Worm (Caenorhabditis elegans) whole organism, early embryonic: ENCODE measurements around the gene F58B4.5.

Source experiments
- B0310.2 ChIP-seq: sonication (generic microtip); optimal IDR thresholded peaks from 2 replicates; lab custom pipeline; 2016; ENCODE audit warnings: mild to moderate bottlenecking, missing genetic modification characterization, missing compliant biosample characterization
- F13C5.2 ChIP-seq: sonication (generic microtip); optimal IDR thresholded peaks from 2 replicates; lab custom pipeline; 2017; ENCODE audit warnings: mild to moderate bottlenecking, missing genetic modification characterization, inconsistent platforms, missing compliant biosample characterization
- aly-1 ChIP-seq: sonication (generic microtip); optimal IDR thresholded peaks from 2 replicates; lab custom pipeline; 2016; ENCODE audit warnings: missing genetic modification characterization, missing compliant biosample characterization
- ama-1 ChIP-seq: fragments of 150-350 bp; optimal IDR thresholded peaks from 2 replicates; lab custom pipeline; 2014
- ceh-13 ChIP-seq: fragments of 200-800 bp; sonication (Bioruptor generic); optimal IDR thresholded peaks from 2 replicates; lab custom pipeline; 2018; ENCODE audit warnings: mild to moderate bottlenecking, missing genetic modification characterization, missing compliant biosample characterization
- ceh-36 ChIP-seq: sonication (generic microtip); optimal IDR thresholded peaks from 2 replicates; lab custom pipeline; 2016; ENCODE audit warnings: missing genetic modification characterization, inconsistent platforms, missing compliant biosample characterization
- ets-7 ChIP-seq: sonication (generic microtip); optimal IDR thresholded peaks from 2 replicates; lab custom pipeline; 2016; ENCODE audit warnings: missing genotype, missing genetic modification characterization, missing compliant biosample characterization
- flt-1 ChIP-seq: fragments of 200-800 bp; sonication (Bioruptor generic); IDR thresholded peaks from 2 replicates; pipeline ENCODE4 v1.3.6; 2022; ENCODE audit warnings: missing genetic modification characterization, missing compliant biosample characterization
- hmbx-1 ChIP-seq: sonication (generic microtip); optimal IDR thresholded peaks from 2 replicates; lab custom pipeline; 2016; ENCODE audit warnings: mild to moderate bottlenecking, missing genetic modification characterization, missing compliant biosample characterization
- hmg-4 ChIP-seq: fragments of 200-800 bp; sonication (Bioruptor generic); optimal IDR thresholded peaks from 2 replicates; lab custom pipeline; 2018; ENCODE audit warnings: mild to moderate bottlenecking, missing genetic modification characterization, missing compliant biosample characterization
- hnd-1 ChIP-seq: sonication (generic microtip); optimal IDR thresholded peaks from 2 replicates; lab custom pipeline; 2016; ENCODE audit warnings: missing genetic modification characterization, missing compliant biosample characterization
- pes-1 ChIP-seq: fragments of 200-800 bp; sonication (Bioruptor generic); IDR thresholded peaks from 2 replicates; pipeline ENCODE4 v1.3.6; 2022; ENCODE audit warnings: missing genetic modification reagents, missing genetic modification characterization, missing compliant biosample characterization
- scrt-1 ChIP-seq: fragments of 200-800 bp; sonication (Bioruptor generic); IDR thresholded peaks from 2 replicates; pipeline ENCODE4 v1.3.6; 2022; ENCODE audit warnings: missing genetic modification characterization, missing compliant biosample characterization
- sea-1 ChIP-seq: fragments of 200-800 bp; sonication (Bioruptor generic); conservative IDR thresholded peaks from 2 replicates; pipeline ENCODE4 v1.3.6; 2022; ENCODE audit warnings: missing genetic modification characterization, missing compliant biosample characterization
- tbx-11 ChIP-seq: fragments of 200-800 bp; sonication (Bioruptor generic); IDR thresholded peaks from 2 replicates; pipeline ENCODE4 v1.3.6; 2022; ENCODE audit warnings: missing genetic modification characterization, missing compliant biosample characterization
- tbx-37 ChIP-seq: fragments of 200-800 bp; sonication (Bioruptor generic); conservative IDR thresholded peaks from 2 replicates; pipeline ENCODE4 v1.3.6; 2022; ENCODE audit warnings: missing genetic modification reagents, missing genetic modification characterization, missing compliant biosample characterization
- tra-4 ChIP-seq: sonication (generic microtip); optimal IDR thresholded peaks from 2 replicates; lab custom pipeline; 2017; ENCODE audit warnings: missing genetic modification characterization, missing compliant biosample characterization

The F58B4.5 gene

DNA sequence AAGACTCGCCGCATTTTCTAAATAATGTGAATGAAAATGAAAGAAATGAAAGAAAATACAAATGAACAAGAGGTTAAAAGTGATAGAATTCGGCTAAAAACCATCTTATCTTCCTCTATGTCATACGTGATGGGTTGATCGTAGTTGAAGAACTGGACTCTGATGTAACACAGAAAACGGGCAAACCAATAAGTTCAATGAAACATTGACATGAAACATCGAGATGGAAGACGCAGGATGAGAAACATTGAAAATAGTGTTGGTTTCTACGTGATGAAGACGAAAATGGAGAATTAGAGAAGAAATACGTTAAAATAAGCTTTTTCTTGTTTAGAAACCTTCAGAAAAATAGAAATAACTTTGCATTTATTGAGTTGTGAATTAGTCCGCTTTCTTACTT is 41.5 kb upstream of the F58B4.5 start, which contains the start of gene F32D8.12:
TSS of gene F32D8.12 (minus strand) at position 48 of the 400 bp plus-strand sequence.
- TF ChIP-seq flt-1 (GFP tag; lab: Robert Waterston, UW) (no peak), ceh-13 (GFP tag; lab: Kevin White, UChicago) (no peak), F13C5.2 (no peak), hmg-4 (GFP tag; lab: Kevin White, UChicago) (no peak), tra-4 (no peak), tbx-37 (GFP tag; lab: Robert Waterston, UW) (no peak), ama-1 (lab: Kevin White, UChicago) (no peak), scrt-1 (GFP tag; lab: Robert Waterston, UW) (no peak), pes-1 (GFP tag; lab: Robert Waterston, UW) (no peak), hnd-1 (tag; lab: Kevin White, UChicago) (no peak), ceh-36 (tag; lab: Kevin White, UChicago) (no peak), sea-1 (GFP tag; lab: Robert Waterston, UW) (no peak), hmbx-1 (tag; lab: Kevin White, UChicago) (no peak), aly-1 (tag; lab: Kevin White, UChicago) (no peak), ets-7 (tag; lab: Kevin White, UChicago) (no peak), B0310.2 (no peak), tbx-11 (GFP tag; lab: Robert Waterston, UW) (no peak)

DNA sequence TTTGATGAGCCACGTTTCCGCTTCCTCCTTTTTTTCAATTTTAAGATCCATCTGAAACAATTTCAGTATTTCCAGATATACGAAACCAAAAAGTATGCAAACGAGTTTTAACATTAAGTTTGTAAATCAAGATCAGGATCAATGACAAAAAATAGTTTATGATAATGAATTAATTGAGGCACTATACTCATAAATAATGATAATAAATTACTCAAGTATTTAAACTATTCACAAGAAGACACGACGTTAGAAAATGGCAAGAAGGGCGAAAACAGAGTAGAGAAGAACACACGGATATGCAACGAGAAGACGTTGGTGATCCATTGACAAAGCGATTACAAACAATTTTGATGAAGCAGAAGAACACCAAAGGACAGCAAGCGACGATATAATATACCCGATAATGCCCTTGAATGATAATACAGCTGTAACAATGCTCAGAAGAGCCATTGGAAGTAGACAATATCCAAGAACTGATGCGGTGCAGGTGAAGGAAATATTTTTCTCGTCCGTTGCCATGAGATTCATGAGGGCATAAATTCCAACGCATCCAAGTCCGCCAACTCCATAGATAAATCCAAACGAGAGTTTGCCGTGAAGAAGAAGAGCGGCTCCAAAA is 38.9 kb upstream of the F58B4.5 start, which contains the start of gene F32D8.4:
TSS of gene F32D8.4 (minus strand) at position 51 of the 619 bp plus-strand sequence.
- no peak for TF ChIP-seq sea-1 (GFP tag; lab: Robert Waterston, UW)
- no peak for TF ChIP-seq ceh-36 (tag; lab: Kevin White, UChicago)
- TF ChIP-seq hmg-4 (GFP tag; lab: Kevin White, UChicago): no peak
- TF ChIP-seq F13C5.2: no peak
- TF ChIP-seq aly-1 (tag; lab: Kevin White, UChicago): no peak
- TF ChIP-seq hmbx-1 (tag; lab: Kevin White, UChicago): no peak

DNA sequence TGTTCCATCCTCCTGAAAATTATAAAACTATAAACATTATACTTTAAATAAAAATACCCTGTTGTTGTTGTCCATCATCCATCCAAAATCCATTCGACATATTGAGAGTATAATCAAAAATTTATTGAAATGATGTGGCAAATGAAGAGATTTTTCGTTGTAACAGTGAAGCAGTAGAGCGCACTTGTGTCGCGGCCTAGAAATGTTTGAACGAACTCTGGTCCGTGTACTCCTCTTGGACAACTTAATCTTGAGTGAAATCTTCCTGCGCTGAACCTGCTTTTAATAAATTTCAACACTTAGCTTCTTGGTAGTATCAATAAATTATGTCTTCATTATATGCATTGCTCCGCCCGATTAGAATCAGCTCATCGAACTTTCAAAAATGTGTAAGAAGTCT is 37.9 kb upstream of the F58B4.5 start, which contains the start of the genes F32D8.14 and F32D8.5:
TSS of gene F32D8.14 (minus strand) at position 188 of the 400 bp plus-strand sequence.
TSS of gene F32D8.5 (plus strand) at position 200 of the 400 bp plus-strand sequence.
- TF ChIP-seq B0310.2 (no peak), F13C5.2 (peak; percentile 19), flt-1 (GFP tag; lab: Robert Waterston, UW) (no peak; the same call in 1 of the 2 replicates), pes-1 (GFP tag; lab: Robert Waterston, UW) (peak; percentile 28; the same call in 1 of the 2 replicates), tbx-37 (GFP tag; lab: Robert Waterston, UW) (peak; percentile 69), ets-7 (tag; lab: Kevin White, UChicago) (no peak), hnd-1 (tag; lab: Kevin White, UChicago) (no peak), scrt-1 (GFP tag; lab: Robert Waterston, UW) (no peak)

DNA sequence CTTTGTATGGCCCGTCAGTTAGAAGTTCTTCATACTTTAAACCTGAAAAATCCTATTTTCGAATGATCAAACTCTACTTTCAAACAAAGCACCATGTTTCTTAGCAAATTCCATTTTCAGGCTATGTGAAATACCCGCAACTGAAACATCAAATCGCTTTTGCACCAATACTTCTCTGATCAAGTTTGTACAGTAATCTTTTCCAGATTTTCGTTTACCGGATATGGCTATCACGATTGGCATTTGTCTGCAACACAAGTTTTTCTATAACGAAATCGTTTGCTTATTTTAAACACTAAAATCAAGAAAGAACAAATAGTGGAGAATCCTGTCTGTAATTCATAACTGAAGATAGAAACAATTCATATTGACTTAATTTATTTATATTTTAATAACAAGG is 36.2 kb upstream of the F58B4.5 start, which contains the start of gene F32D8.13:
TSS of gene F32D8.13 (minus strand) at position 249 of the 400 bp plus-strand sequence.
- TF ChIP-seq ets-7 (tag; lab: Kevin White, UChicago) (no peak), tra-4 (no peak), scrt-1 (GFP tag; lab: Robert Waterston, UW) (no peak), F13C5.2 (no peak), sea-1 (GFP tag; lab: Robert Waterston, UW) (no peak), ceh-13 (GFP tag; lab: Kevin White, UChicago) (no peak), hmg-4 (GFP tag; lab: Kevin White, UChicago) (no peak), tbx-11 (GFP tag; lab: Robert Waterston, UW) (no peak), aly-1 (tag; lab: Kevin White, UChicago) (no peak), hmbx-1 (tag; lab: Kevin White, UChicago) (no peak), tbx-37 (GFP tag; lab: Robert Waterston, UW) (no peak), B0310.2 (no peak), flt-1 (GFP tag; lab: Robert Waterston, UW) (no peak), ceh-36 (tag; lab: Kevin White, UChicago) (no peak), ama-1 (lab: Kevin White, UChicago) (no peak), pes-1 (GFP tag; lab: Robert Waterston, UW) (no peak), hnd-1 (tag; lab: Kevin White, UChicago) (no peak)

DNA sequence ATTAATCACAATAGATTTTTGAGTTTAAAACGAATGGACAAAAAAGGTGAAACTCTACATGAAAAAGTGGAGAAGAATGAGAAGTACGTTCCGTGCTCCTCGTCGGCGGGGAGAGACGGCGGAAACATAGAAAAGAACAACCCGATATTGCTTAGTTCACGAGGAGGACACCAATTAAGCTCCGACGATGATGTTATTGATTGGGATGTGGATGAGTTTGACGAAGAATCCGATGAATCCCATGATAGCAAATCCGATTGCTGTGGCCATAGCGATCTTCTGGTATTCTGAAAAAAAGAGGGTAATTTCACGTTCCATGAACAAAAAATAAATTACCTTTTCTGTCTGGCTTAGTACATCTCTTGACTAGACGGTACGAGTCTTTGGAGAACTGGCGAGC is 35.8 kb upstream of the F58B4.5 start:
- TF ChIP-seq B0310.2: no peak
- TF ChIP-seq scrt-1 (GFP tag; lab: Robert Waterston, UW): no peak

DNA sequence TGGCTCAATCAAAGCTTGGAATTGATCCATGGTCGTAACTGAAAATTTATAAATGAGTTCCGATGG is 35.6 kb upstream of the F58B4.5 start, which contains the start of gene sec-61.G:
TSS of gene sec-61.G (minus strand) at position 38 of the 66 bp plus-strand sequence.
- TF ChIP-seq aly-1 (tag; lab: Kevin White, UChicago) (no peak), ets-7 (tag; lab: Kevin White, UChicago) (no peak), pes-1 (GFP tag; lab: Robert Waterston, UW) (no peak), scrt-1 (GFP tag; lab: Robert Waterston, UW) (no peak), tbx-37 (GFP tag; lab: Robert Waterston, UW) (no peak), B0310.2 (no peak), sea-1 (GFP tag; lab: Robert Waterston, UW) (no peak), ama-1 (lab: Kevin White, UChicago) (no peak)

DNA sequence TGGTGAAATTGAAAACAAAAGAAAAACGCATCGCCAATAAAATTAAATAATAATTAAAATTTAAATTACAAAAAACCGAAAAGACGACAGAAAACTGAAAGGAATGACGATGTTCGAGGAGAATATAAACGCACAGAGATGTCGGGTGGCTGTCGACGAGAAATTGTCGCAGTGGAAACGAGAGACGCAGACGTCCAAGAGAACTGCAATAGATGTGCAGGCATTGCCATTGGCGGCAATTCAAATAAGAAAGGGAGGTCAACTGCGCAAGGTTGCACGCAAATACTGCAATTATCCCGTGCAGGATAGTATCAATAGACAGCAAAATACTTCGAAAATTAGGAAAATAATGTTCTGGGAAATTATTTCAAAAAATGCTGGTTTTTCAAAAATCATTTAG is 35.3 kb upstream of the F58B4.5 start:
- TF ChIP-seq hmg-4 (GFP tag; lab: Kevin White, UChicago) (peak; percentile 82), flt-1 (GFP tag; lab: Robert Waterston, UW) (peak; percentile 76), hmbx-1 (tag; lab: Kevin White, UChicago) (no peak), pes-1 (GFP tag; lab: Robert Waterston, UW) (no peak; the same call in none of the 2 replicates), tbx-11 (GFP tag; lab: Robert Waterston, UW) (peak; percentile 58; the same call in 1 of the 2 replicates), hnd-1 (tag; lab: Kevin White, UChicago) (peak; percentile 53), tra-4 (no peak), tbx-37 (GFP tag; lab: Robert Waterston, UW) (peak; percentile 61), ets-7 (tag; lab: Kevin White, UChicago) (no peak), B0310.2 (peak; percentile 25), scrt-1 (GFP tag; lab: Robert Waterston, UW) (peak; percentile 46; the same call in 1 of the 2 replicates), sea-1 (GFP tag; lab: Robert Waterston, UW) (peak; percentile 68; the same call in 1 of the 2 replicates), F13C5.2 (peak; percentile 93), ceh-36 (tag; lab: Kevin White, UChicago) (no peak)
